Fruit fly (Drosophila melanogaster) whole organism, wandering third instar larva: ENCODE measurements around the gene KdelR.

Experiments
- CG9705 ChIP-seq: fragments of 200-800 bp; sonication (Bioruptor generic); optimal IDR thresholded peaks from 2 replicates; lab custom pipeline; 2018; ENCODE audit warnings: missing biosample characterization, mild to moderate bottlenecking, missing genetic modification characterization
- Hr78 ChIP-seq: fragments of >200 bp; optimal IDR thresholded peaks from 2 replicates; lab custom pipeline; 2017; ENCODE audit warnings: missing biosample characterization, missing genetic modification characterization
- sage ChIP-seq: fragments of 200-800 bp; sonication (Bioruptor generic); optimal IDR thresholded peaks from 2 replicates; lab custom pipeline; 2016; ENCODE audit warnings: missing biosample characterization, mild to moderate bottlenecking, missing genetic modification characterization
- woc ChIP-seq: sonication (Bioruptor generic); optimal IDR thresholded peaks from 2 replicates; lab custom pipeline; 2016; ENCODE audit warnings: missing biosample characterization, mild to moderate bottlenecking, missing genetic modification characterization

dm6 chr2L:10395035-10395434, 31.7 kb upstream of the KdelR start:
- TF ChIP-seq CG9705 (GFP tag; lab: Kevin White, UChicago): no peak
- no peak for TF ChIP-seq sage (GFP tag; lab: Kevin White, UChicago)
- no peak for TF ChIP-seq Hr78 (GFP tag; lab: Kevin White, UChicago)
- TF ChIP-seq woc (GFP tag; lab: Kevin White, UChicago): no peak
